Worm (Caenorhabditis elegans) whole organism, L2 larva: ENCODE measurements around the gene hex-1.

ENCODE experiments used
- C34F6.9 ChIP-seq: fragments of 150-350 bp; optimal IDR thresholded peaks from 2 replicates; lab custom pipeline; 2014; ENCODE audit warnings: missing biosample characterization, missing genetic modification characterization
- F13H6.1 ChIP-seq: sonication (generic microtip); optimal IDR thresholded peaks from 2 replicates; lab custom pipeline; 2016; ENCODE audit warnings: missing genetic modification characterization, missing compliant biosample characterization
- R02D3.7 ChIP-seq: fragments of 150-350 bp; optimal IDR thresholded peaks from 2 replicates; lab custom pipeline; 2014; ENCODE audit warnings: missing biosample characterization, missing genetic modification characterization
- Y55F3AM.14 ChIP-seq: fragments of 200-800 bp; sonication (Bioruptor generic); optimal IDR thresholded peaks from 2 replicates; lab custom pipeline; 2018; ENCODE audit warnings: mild to moderate bottlenecking, missing genetic modification characterization, missing compliant biosample characterization
- ZK546.5 ChIP-seq: sonication (generic microtip); optimal IDR thresholded peaks from 2 replicates; lab custom pipeline; 2017; ENCODE audit warnings: missing biosample characterization, missing genetic modification characterization
- aly-2 ChIP-seq: fragments of 150-350 bp; optimal IDR thresholded peaks from 2 replicates; lab custom pipeline; 2014; ENCODE audit warnings: missing biosample characterization, missing genetic modification characterization
- ama-1 ChIP-seq: fragments of 150-350 bp; optimal IDR thresholded peaks from 2 replicates; lab custom pipeline; 2018; ENCODE audit warnings: inconsistent platforms
- blmp-1 ChIP-seq: sonication (generic microtip); optimal IDR thresholded peaks from 2 replicates; lab custom pipeline; 2017; ENCODE audit warnings: missing genetic modification characterization, mild to moderate bottlenecking, missing compliant biosample characterization, antibody characterized with exemption, moderate library complexity; ENCODE audit not compliant: insufficient read depth
- ceh-16 ChIP-seq: fragments of 150-350 bp; optimal IDR thresholded peaks from 2 replicates; lab custom pipeline; 2014; ENCODE audit warnings: missing biosample characterization, missing genetic modification characterization
- ceh-82 ChIP-seq: fragments of 150-350 bp; optimal IDR thresholded peaks from 2 replicates; lab custom pipeline; 2014; ENCODE audit warnings: missing biosample characterization, missing genetic modification characterization
- crh-2 ChIP-seq: sonication (generic microtip); optimal IDR thresholded peaks from 2 replicates; lab custom pipeline; 2017; ENCODE audit warnings: missing biosample characterization, missing genetic modification characterization
- egl-27 ChIP-seq: sonication (generic microtip); optimal IDR thresholded peaks from 3 replicates; lab custom pipeline; 2017; ENCODE audit warnings: missing biosample characterization, missing genetic modification reagents, missing genetic modification characterization
- elt-1 ChIP-seq: fragments of 150-350 bp; optimal IDR thresholded peaks from 2 replicates; lab custom pipeline; 2014; ENCODE audit warnings: missing biosample characterization, missing genetic modification characterization
- elt-3 ChIP-seq: sonication (generic microtip); optimal IDR thresholded peaks from 2 replicates; lab custom pipeline; 2017; ENCODE audit warnings: missing biosample characterization, missing genetic modification characterization
- fos-1 ChIP-seq: fragments of 150-350 bp; optimal IDR thresholded peaks from 2 replicates; lab custom pipeline; 2014; ENCODE audit warnings: missing biosample characterization, missing genetic modification characterization
- gmeb-1 ChIP-seq: fragments of 150-350 bp; optimal IDR thresholded peaks from 2 replicates; lab custom pipeline; 2014; ENCODE audit warnings: missing biosample characterization, missing genetic modification characterization
- lin-11 ChIP-seq: fragments of 150-350 bp; sonication (generic microtip); optimal IDR thresholded peaks from 2 replicates; lab custom pipeline; 2014; ENCODE audit warnings: missing biosample characterization, missing genetic modification characterization, inconsistent platforms, mixed read lengths
- lin-13 ChIP-seq: fragments of 150-350 bp; optimal IDR thresholded peaks from 2 replicates; lab custom pipeline; 2014; ENCODE audit warnings: missing biosample characterization, missing genetic modification reagents, missing genetic modification characterization
- lin-39 ChIP-seq: fragments of 150-350 bp; optimal IDR thresholded peaks from 2 replicates; lab custom pipeline; 2014; ENCODE audit warnings: missing biosample characterization, missing genetic modification reagents, missing genetic modification characterization
- lsy-2 ChIP-seq, 2 experiments: fragments of 150-350 bp in 1 of 2; sonication (generic microtip) in 1 of 2; optimal IDR thresholded peaks; 2 replicates each; lab custom pipeline; 2014 to 2017; ENCODE audit warnings: missing biosample characterization in 2 of 2, missing genetic modification characterization in 2 of 2
- mab-5 ChIP-seq: fragments of 150-350 bp; optimal IDR thresholded peaks from 2 replicates; lab custom pipeline; 2014; ENCODE audit warnings: missing biosample characterization, missing genetic modification characterization
- mbf-1 ChIP-seq: sonication (generic microtip); optimal IDR thresholded peaks from 2 replicates; lab custom pipeline; 2017; ENCODE audit warnings: missing biosample characterization, missing genetic modification characterization
- mdl-1 ChIP-seq, 2 experiments: fragments of 150-350 bp in 1 of 2; sonication (generic microtip) in 1 of 2; optimal IDR thresholded peaks; 2 replicates each; lab custom pipeline; 2017; ENCODE audit warnings: missing biosample characterization in 2 of 2, missing genetic modification characterization in 2 of 2
- nhr-10 ChIP-seq: sonication (generic microtip); optimal IDR thresholded peaks from 2 replicates; lab custom pipeline; 2017; ENCODE audit warnings: missing biosample characterization, missing genetic modification characterization
- nhr-12 ChIP-seq: fragments of 150-350 bp; optimal IDR thresholded peaks from 2 replicates; lab custom pipeline; 2014; ENCODE audit warnings: missing biosample characterization, missing genetic modification characterization
- nhr-129 ChIP-seq: fragments of 150-350 bp; optimal IDR thresholded peaks from 2 replicates; lab custom pipeline; 2014; ENCODE audit warnings: missing biosample characterization, missing genetic modification characterization
- nhr-21 ChIP-seq: fragments of 150-350 bp; optimal IDR thresholded peaks from 2 replicates; lab custom pipeline; 2014; ENCODE audit warnings: missing biosample characterization, missing genetic modification characterization
- nhr-23 ChIP-seq: fragments of 150-350 bp; optimal IDR thresholded peaks from 2 replicates; lab custom pipeline; 2014; ENCODE audit warnings: missing biosample characterization, missing genetic modification reagents, missing genetic modification characterization
- nhr-237 ChIP-seq: fragments of 150-350 bp; optimal IDR thresholded peaks from 2 replicates; lab custom pipeline; 2014; ENCODE audit warnings: missing biosample characterization, missing genetic modification characterization
- nhr-25 ChIP-seq: fragments of 150-350 bp; sonication (generic microtip); optimal IDR thresholded peaks from 3 replicates; lab custom pipeline; 2014; ENCODE audit warnings: missing biosample characterization, missing genetic modification characterization
- nhr-6 ChIP-seq: fragments of 150-350 bp; optimal IDR thresholded peaks from 2 replicates; lab custom pipeline; 2014; ENCODE audit warnings: missing biosample characterization, missing genetic modification characterization
- nhr-77 ChIP-seq: fragments of 150-350 bp; optimal IDR thresholded peaks from 2 replicates; lab custom pipeline; 2014; ENCODE audit warnings: missing biosample characterization, missing genetic modification characterization
- peb-1 ChIP-seq: fragments of 150-350 bp; optimal IDR thresholded peaks from 2 replicates; lab custom pipeline; 2014; ENCODE audit warnings: missing biosample characterization, missing genetic modification characterization
- sem-4 ChIP-seq: fragments of 150-350 bp; optimal IDR thresholded peaks from 2 replicates; lab custom pipeline; 2014; ENCODE audit warnings: missing biosample characterization, missing genetic modification reagents, missing genetic modification characterization
- skn-1 ChIP-seq: sonication (generic microtip); optimal IDR thresholded peaks from 2 replicates; lab custom pipeline; 2017; ENCODE audit warnings: missing biosample characterization, missing genetic modification characterization
- sma-3 ChIP-seq: sonication (generic microtip); optimal IDR thresholded peaks from 2 replicates; lab custom pipeline; 2016; ENCODE audit warnings: missing genetic modification reagents, missing genetic modification characterization, missing compliant biosample characterization
- sma-9 ChIP-seq, 2 experiments: fragments of 150-350 bp in 1 of 2; sonication (generic microtip) in 1 of 2; optimal IDR thresholded peaks; 2 replicates each; lab custom pipeline; 2014 to 2016; ENCODE audit warnings: missing genetic modification characterization in 2 of 2, mild to moderate bottlenecking in 1 of 2, missing biosample characterization in 1 of 2, missing compliant biosample characterization in 1 of 2, missing genetic modification reagents in 1 of 2, moderate library complexity in 1 of 2
- snpc-4 ChIP-seq: fragments of 150-350 bp; optimal IDR thresholded peaks from 2 replicates; lab custom pipeline; 2014; ENCODE audit warnings: missing biosample characterization, missing genetic modification characterization
- unc-39 ChIP-seq: fragments of 150-350 bp; optimal IDR thresholded peaks from 2 replicates; lab custom pipeline; 2014; ENCODE audit warnings: missing biosample characterization, missing genetic modification characterization
- unc-55 ChIP-seq: fragments of 150-350 bp; sonication (generic microtip); optimal IDR thresholded peaks from 3 replicates; lab custom pipeline; 2014; ENCODE audit warnings: missing biosample characterization, missing genetic modification reagents, missing genetic modification characterization
- zag-1 ChIP-seq: fragments of 150-350 bp; optimal IDR thresholded peaks from 2 replicates; lab custom pipeline; 2014; ENCODE audit warnings: missing biosample characterization, missing genetic modification characterization
- ztf-1 ChIP-seq: fragments of 200-800 bp; sonication (Bioruptor generic); conservative IDR thresholded peaks from 2 replicates; pipeline ENCODE4 v1.3.6; 2022; ENCODE audit warnings: missing genetic modification characterization, missing compliant biosample characterization
- ztf-11 ChIP-seq: sonication (generic microtip); optimal IDR thresholded peaks from 2 replicates; lab custom pipeline; 2017; ENCODE audit warnings: missing biosample characterization, missing genetic modification characterization
- ztf-4 ChIP-seq: fragments of 150-350 bp; optimal IDR thresholded peaks from 2 replicates; lab custom pipeline; 2014; ENCODE audit warnings: missing biosample characterization, missing genetic modification characterization

The hex-1 gene

DNA sequence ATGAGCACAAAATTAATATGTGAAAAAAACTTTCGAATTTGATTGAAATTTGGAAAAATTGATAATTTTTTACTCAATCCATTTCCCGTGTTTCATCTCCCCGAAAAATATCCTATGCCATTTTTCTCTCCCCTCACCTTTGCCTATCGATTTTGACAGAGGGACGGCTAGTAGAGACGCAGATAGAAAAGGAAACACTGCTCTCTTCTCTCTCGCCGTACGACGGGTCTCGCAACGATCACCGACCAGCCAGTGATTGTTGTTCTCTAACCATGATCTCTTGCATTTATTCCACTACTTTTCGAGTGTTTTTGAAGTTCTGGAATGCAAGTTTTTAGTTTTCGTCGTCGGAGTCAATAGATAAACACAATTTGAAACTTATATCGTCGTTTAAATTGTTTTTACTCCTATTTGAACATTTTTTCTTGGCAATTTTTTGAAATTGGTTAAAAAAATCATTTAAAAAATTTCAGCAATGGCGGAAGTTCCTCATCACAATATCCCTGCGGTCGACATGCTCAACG is 16.6 kb downstream of the hex-1 start, which contains the start of gene vha-15:
Gene vha-15, plus strand, starts transcription at position 474 of the 524 bp plus-strand sequence.
- TF ChIP-seq nhr-25 (tag; lab: Kevin White, UChicago) (peak; percentile 77), R02D3.7 (tag; lab: Kevin White, UChicago) (no peak), elt-1 (tag; lab: Kevin White, UChicago) (no peak), F13H6.1 (peak; percentile 80), lsy-2 (tag; optimal IDR thresholded peaks at IDR 0.05; lab: Kevin White, UChicago) (peak; percentile 73 to 93), nhr-6 (tag; lab: Kevin White, UChicago) (peak; percentile 54), nhr-21 (tag; lab: Kevin White, UChicago) (peak; percentile 61), unc-39 (tag; lab: Kevin White, UChicago) (no peak), blmp-1 (tag; lab: Kevin White, UChicago) (no peak), mab-5 (tag; lab: Kevin White, UChicago) (peak; percentile 30), snpc-4 (tag; lab: Kevin White, UChicago) (peak; percentile 73), skn-1 (tag; lab: Kevin White, UChicago) (no peak), nhr-12 (tag; lab: Kevin White, UChicago) (no peak), lin-39 (tag; lab: Kevin White, UChicago) (no peak), sem-4 (tag; lab: Kevin White, UChicago) (peak; percentile 63), nhr-129 (peak; percentile 92), ZK546.5 (tag; lab: Kevin White, UChicago) (peak; percentile 73), mdl-1 (tag; optimal IDR thresholded peaks at IDR 0.05; lab: Kevin White, UChicago) (peak in 1 of 2 experiments; percentile 27), aly-2 (tag; lab: Kevin White, UChicago) (no peak), ceh-16 (tag; lab: Kevin White, UChicago) (peak; percentile 52), mbf-1 (tag; lab: Kevin White, UChicago) (no peak), ztf-4 (no peak), sma-9 (GFP tag; optimal IDR thresholded peaks at IDR 0.05; lab: Kevin White, UChicago) (peak; percentile 76), sma-9 (tag; optimal IDR thresholded peaks at IDR 0.05; lab: Kevin White, UChicago) (no peak), peb-1 (tag; lab: Kevin White, UChicago) (no peak), zag-1 (tag; lab: Kevin White, UChicago) (peak; percentile 50), ztf-11 (tag; lab: Kevin White, UChicago) (no peak), elt-3 (tag; lab: Kevin White, UChicago) (no peak), fos-1 (tag; lab: Kevin White, UChicago) (peak; percentile 87), unc-55 (GFP tag; lab: Kevin White, UChicago) (peak; percentile 92), nhr-237 (tag; lab: Kevin White, UChicago) (peak; percentile 29), sma-3 (GFP tag; lab: Kevin White, UChicago) (peak; percentile 47), lin-11 (tag; lab: Kevin White, UChicago) (peak; percentile 71), gmeb-1 (tag; lab: Kevin White, UChicago) (peak; percentile 64), ama-1 (lab: Kevin White, UChicago) (no peak), egl-27 (tag; lab: Kevin White, UChicago) (peak; percentile 80), lin-13 (peak; percentile 80), crh-2 (tag; lab: Kevin White, UChicago) (peak; percentile 89), C34F6.9 (tag; lab: Kevin White, UChicago) (peak; percentile 89), nhr-23 (tag; lab: Kevin White, UChicago) (no peak), ceh-82 (peak; percentile 25), nhr-77 (no peak), Y55F3AM.14 (GFP tag; lab: Kevin White, UChicago) (no peak)

DNA sequence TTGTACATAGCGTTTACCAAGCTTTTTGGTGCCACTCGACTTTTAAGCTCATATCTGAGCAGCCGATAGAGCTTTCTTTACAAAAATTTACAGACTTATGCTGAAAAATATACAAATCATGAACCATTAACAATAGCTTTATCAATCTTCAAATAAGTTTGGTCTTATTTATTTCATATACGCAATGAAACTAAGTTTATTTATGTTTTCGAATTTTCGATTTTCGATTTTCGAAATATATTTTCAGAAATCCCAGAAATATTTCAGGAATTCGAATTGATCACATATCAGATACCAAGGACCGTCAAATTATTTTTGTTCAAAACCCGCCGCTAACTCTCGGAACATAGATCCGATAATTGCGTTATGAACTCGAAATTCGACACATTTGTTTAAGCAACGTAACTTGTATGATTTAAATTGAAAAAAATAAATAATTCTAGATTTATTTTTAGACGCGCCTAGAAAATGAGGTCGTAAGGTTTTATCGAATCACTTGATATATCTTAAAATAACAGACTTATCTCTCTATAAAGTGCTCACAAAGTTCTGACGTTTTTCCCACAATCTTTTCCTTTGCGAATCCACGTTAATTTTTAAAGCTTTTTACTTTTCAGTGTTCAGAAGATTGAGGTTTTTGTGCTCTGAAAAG is 20.3 kb downstream of the hex-1 start:
- TF ChIP-seq nhr-10 (tag; lab: Kevin White, UChicago) (no peak), mab-5 (tag; lab: Kevin White, UChicago) (no peak), mbf-1 (tag; lab: Kevin White, UChicago) (no peak), ztf-1 (GFP tag; lab: Robert Waterston, UW) (no peak), ceh-82 (no peak), ztf-4 (no peak), ZK546.5 (tag; lab: Kevin White, UChicago) (no peak), nhr-237 (tag; lab: Kevin White, UChicago) (peak; percentile 1)
